Worm (Caenorhabditis elegans) whole organism, young adult: ENCODE results near the gene srx-125.

ENCODE experiments used
- B0261.1 ChIP-seq: sonication (generic microtip); optimal IDR thresholded peaks from 2 replicates; lab custom pipeline; 2016; ENCODE audit warnings: mild to moderate bottlenecking, missing genetic modification characterization, moderate library complexity, missing compliant biosample characterization
- B0336.3 ChIP-seq: fragments of 200-800 bp; sonication (Bioruptor generic); IDR thresholded peaks from 2 replicates; pipeline ENCODE4 v1.3.6; 2022; ENCODE audit warnings: missing genetic modification characterization, missing compliant biosample characterization
- C17E4.6 ChIP-seq: fragments of 200-800 bp; sonication (Bioruptor generic); IDR thresholded peaks from 2 replicates; pipeline ENCODE4 v1.3.6; 2022; ENCODE audit warnings: missing genetic modification reagents, missing genetic modification characterization, missing compliant biosample characterization
- D2030.7 ChIP-seq: fragments of 200-800 bp; sonication (Bioruptor generic); IDR thresholded peaks from 2 replicates; pipeline ENCODE4 v1.3.6; 2022; ENCODE audit warnings: missing genetic modification reagents, missing genetic modification characterization, missing compliant biosample characterization
- F22D6.2 ChIP-seq: sonication (generic microtip); optimal IDR thresholded peaks from 2 replicates; lab custom pipeline; 2016; ENCODE audit warnings: mild to moderate bottlenecking, missing genetic modification characterization, missing compliant biosample characterization
- T07F8.4 ChIP-seq: sonication (generic microtip); optimal IDR thresholded peaks from 2 replicates; lab custom pipeline; 2016; ENCODE audit warnings: mild to moderate bottlenecking, missing genetic modification characterization, moderate library complexity, missing compliant biosample characterization
- T26A5.8 ChIP-seq: sonication (generic microtip); optimal IDR thresholded peaks from 2 replicates; lab custom pipeline; 2016; ENCODE audit warnings: missing genetic modification characterization, missing compliant biosample characterization
- Y56A3A.18 ChIP-seq: fragments of 200-800 bp; sonication (Bioruptor generic); IDR thresholded peaks from 2 replicates; pipeline ENCODE4 v1.3.6; 2022; ENCODE audit warnings: missing genetic modification reagents, missing genetic modification characterization, missing compliant biosample characterization
- ZK185.1 ChIP-seq: sonication (generic microtip); optimal IDR thresholded peaks from 2 replicates; lab custom pipeline; 2016; ENCODE audit warnings: mild to moderate bottlenecking, missing genetic modification characterization, missing compliant biosample characterization; ENCODE audit not compliant: poor library complexity, severe bottlenecking
- ama-1 ChIP-seq, 3 experiments: fragments of 150-350 bp in 1 of 3; sonication (generic microtip) in 2 of 3; optimal IDR thresholded peaks; 2 replicates each; lab custom pipeline; 2014 to 2018; ENCODE audit warnings: missing biosample characterization in 2 of 3, missing genetic modification characterization in 2 of 3, missing genetic modification reagents in 2 of 3
- aptf-3 ChIP-seq: fragments of 200-800 bp; sonication (Bioruptor generic); IDR thresholded peaks from 2 replicates; pipeline ENCODE4 v1.3.6; 2022; ENCODE audit warnings: missing genetic modification characterization, missing compliant biosample characterization
- athp-1 ChIP-seq: sonication (generic microtip); optimal IDR thresholded peaks from 2 replicates; lab custom pipeline; 2017; ENCODE audit warnings: mild to moderate bottlenecking, missing genetic modification characterization, missing compliant biosample characterization
- bed-1 ChIP-seq: fragments of 200-800 bp; sonication (Bioruptor generic); IDR thresholded peaks from 2 replicates; pipeline ENCODE4 v1.3.6; 2022; ENCODE audit warnings: missing genetic modification reagents, missing genetic modification characterization, missing compliant biosample characterization
- egrh-3 ChIP-seq: fragments of 200-800 bp; sonication (Bioruptor generic); IDR thresholded peaks from 2 replicates; pipeline ENCODE4 v1.3.6; 2022; ENCODE audit warnings: missing genetic modification reagents, missing genetic modification characterization, missing compliant biosample characterization
- ekl-4 ChIP-seq: fragments of 200-800 bp; sonication (Bioruptor generic); IDR thresholded peaks from 2 replicates; pipeline ENCODE4 v1.3.6; 2022; ENCODE audit warnings: missing genetic modification reagents, missing genetic modification characterization, missing compliant biosample characterization
- ets-4 ChIP-seq: fragments of 200-800 bp; sonication (Bioruptor generic); optimal IDR thresholded peaks from 2 replicates; lab custom pipeline; 2018; ENCODE audit warnings: mild to moderate bottlenecking, missing genetic modification characterization, missing compliant biosample characterization
- hlh-26 ChIP-seq: fragments of 200-800 bp; sonication (Bioruptor generic); conservative IDR thresholded peaks from 2 replicates; pipeline ENCODE4 v1.3.6; 2022; ENCODE audit warnings: missing genetic modification reagents, missing genetic modification characterization, missing compliant biosample characterization
- hmg-20 ChIP-seq: fragments of 200-800 bp; sonication (Bioruptor generic); IDR thresholded peaks from 2 replicates; pipeline ENCODE4 v1.3.6; 2022; ENCODE audit warnings: missing genetic modification reagents, missing genetic modification characterization, missing compliant biosample characterization
- let-526 ChIP-seq: fragments of 200-800 bp; sonication (Bioruptor generic); IDR thresholded peaks from 2 replicates; pipeline ENCODE4 v1.3.6; 2022; ENCODE audit warnings: missing genetic modification reagents, missing genetic modification characterization, missing compliant biosample characterization
- madf-3 ChIP-seq: fragments of 200-800 bp; sonication (Bioruptor generic); IDR thresholded peaks from 2 replicates; pipeline ENCODE4 v1.3.6; 2022; ENCODE audit warnings: missing genetic modification reagents, missing genetic modification characterization, missing compliant biosample characterization
- mes-4 ChIP-seq: sonication (generic microtip); optimal IDR thresholded peaks from 2 replicates; lab custom pipeline; 2016; ENCODE audit warnings: missing genotype, missing genetic modification characterization, missing compliant biosample characterization
- nfya-2 ChIP-seq: fragments of 200-800 bp; sonication (Bioruptor generic); IDR thresholded peaks from 2 replicates; pipeline ENCODE4 v1.3.6; 2022; ENCODE audit warnings: missing genetic modification reagents, missing genetic modification characterization, missing compliant biosample characterization
- nfyb-1 ChIP-seq: fragments of 200-800 bp; sonication (Bioruptor generic); IDR thresholded peaks from 2 replicates; pipeline ENCODE4 v1.3.6; 2022; ENCODE audit warnings: missing genetic modification reagents, missing genetic modification characterization, missing compliant biosample characterization
- nhr-80 ChIP-seq: sonication (generic microtip); optimal IDR thresholded peaks from 2 replicates; lab custom pipeline; 2016; ENCODE audit warnings: missing genetic modification characterization, missing compliant biosample characterization
- pbrm-1 ChIP-seq: fragments of 200-800 bp; sonication (Bioruptor generic); IDR thresholded peaks from 2 replicates; pipeline ENCODE4 v1.3.6; 2022; ENCODE audit warnings: missing genetic modification reagents, missing genetic modification characterization, missing compliant biosample characterization
- pha-4 ChIP-seq: fragments of 150-350 bp; sonication (generic microtip); optimal IDR thresholded peaks from 2 replicates; lab custom pipeline; 2014; ENCODE audit warnings: missing biosample characterization, missing genetic modification reagents, missing genetic modification characterization
- snpc-1.1 ChIP-seq: sonication (generic microtip); optimal IDR thresholded peaks from 2 replicates; lab custom pipeline; 2017; ENCODE audit warnings: missing genetic modification characterization, mild to moderate bottlenecking, missing compliant biosample characterization, antibody characterized with exemption, moderate library complexity, missing genotype, missing genetic modification reagents; ENCODE audit not compliant: insufficient read depth
- snpc-3.4 ChIP-seq: sonication (generic microtip); optimal IDR thresholded peaks from 2 replicates; lab custom pipeline; 2017; ENCODE audit warnings: missing genetic modification characterization, mild to moderate bottlenecking, missing compliant biosample characterization, antibody characterized with exemption, moderate library complexity, missing genotype, missing genetic modification reagents
- somi-1 ChIP-seq: fragments of 200-800 bp; sonication (Bioruptor generic); optimal IDR thresholded peaks from 2 replicates; lab custom pipeline; 2018; ENCODE audit warnings: mild to moderate bottlenecking, missing genetic modification characterization, missing compliant biosample characterization
- sptf-2 ChIP-seq: fragments of 200-800 bp; sonication (Bioruptor generic); optimal IDR thresholded peaks from 2 replicates; lab custom pipeline; 2018; ENCODE audit warnings: mild to moderate bottlenecking, missing genetic modification characterization, missing compliant biosample characterization
- tbx-9 ChIP-seq: sonication (generic microtip); optimal IDR thresholded peaks from 2 replicates; lab custom pipeline; 2016; ENCODE audit warnings: borderline replicate concordance, missing genetic modification characterization, inconsistent platforms, missing compliant biosample characterization
- zfh-2 ChIP-seq: fragments of 200-800 bp; sonication (Bioruptor generic); conservative IDR thresholded peaks from 2 replicates; pipeline ENCODE4 v1.3.6; 2022; ENCODE audit warnings: missing genetic modification reagents, missing genetic modification characterization, missing compliant biosample characterization
- zim-3 ChIP-seq: sonication (generic microtip); optimal IDR thresholded peaks from 2 replicates; lab custom pipeline; 2017; ENCODE audit warnings: mild to moderate bottlenecking, missing genetic modification characterization, moderate library complexity, missing compliant biosample characterization
- ztf-25 ChIP-seq: fragments of 200-800 bp; sonication (Bioruptor generic); IDR thresholded peaks from 2 replicates; pipeline ENCODE4 v1.3.6; 2022; ENCODE audit warnings: missing genetic modification reagents, missing genetic modification characterization, missing compliant biosample characterization
- ztf-28 ChIP-seq: fragments of 200-800 bp; sonication (Bioruptor generic); IDR thresholded peaks from 2 replicates; pipeline ENCODE4 v1.3.6; 2022; ENCODE audit warnings: missing genetic modification reagents, missing genetic modification characterization, missing compliant biosample characterization

srx-125 gene

ce11 chrV:13411225-13411991 is 44.3 kb downstream of the srx-125 start:
- no peak for TF ChIP-seq nhr-80 (tag; lab: Kevin White, UChicago)
- peak; percentile 87 for TF ChIP-seq egrh-3
- peak; percentile 91 for TF ChIP-seq zfh-2 (GFP tag; lab: Robert Waterston, UW)

- TF ChIP-seq snpc-3.4 (tag; lab: Kevin White, UChicago) (no peak), ekl-4 (no peak), bed-1 (GFP tag; lab: Robert Waterston, UW) (no peak), B0261.1 (tag; lab: Kevin White, UChicago) (no peak), Y56A3A.18 (no peak), ZK185.1 (tag; lab: Kevin White, UChicago) (no peak), C17E4.6 (no peak)
Observed at ce11 chrV:13411992-13412298, 44.8 kb downstream of the srx-125 start.

ce11 chrV:13413301-13413700 is 46.2 kb downstream of the srx-125 start:
- TF ChIP-seq hmg-20, result no peak
- TF ChIP-seq let-526 (GFP tag; lab: Robert Waterston, UW), result no peak
- no peak for TF ChIP-seq ztf-25 (GFP tag; lab: Robert Waterston, UW)
- no peak for TF ChIP-seq athp-1 (tag; lab: Kevin White, UChicago)

DNA sequence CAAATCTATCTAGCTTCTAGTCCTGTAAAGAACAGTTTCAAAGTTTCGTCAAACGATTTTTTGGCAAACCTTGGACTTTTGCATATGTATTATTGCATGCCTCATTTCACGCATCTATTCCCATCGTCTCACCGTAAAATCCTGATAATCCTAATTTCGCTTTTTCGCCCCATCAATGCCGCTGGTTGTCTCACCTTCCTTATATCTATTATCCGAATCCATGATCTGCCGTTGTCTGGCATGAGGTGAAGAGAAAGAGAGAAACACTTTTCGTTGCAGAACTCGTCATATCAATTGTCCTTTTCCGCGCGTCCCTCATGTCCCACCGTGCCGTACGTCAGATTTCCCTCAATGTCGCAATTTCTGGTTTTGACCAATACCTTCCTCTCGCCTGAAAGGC is 47.5 kb downstream of the srx-125 start, which contains the start of gene cut-2:
cut-2 (plus strand) TSS at position 365 of the 400 bp plus-strand sequence.
- TF ChIP-seq F22D6.2 (tag; lab: Kevin White, UChicago), result no peak
- TF ChIP-seq somi-1, result no peak
- TF ChIP-seq zfh-2 (GFP tag; lab: Robert Waterston, UW), result no peak
- TF ChIP-seq madf-3 (GFP tag; lab: Robert Waterston, UW), result no peak
- TF ChIP-seq egrh-3, result no peak
- no peak for TF ChIP-seq pha-4 (tag; lab: Kevin White, UChicago)
- TF ChIP-seq T07F8.4 (tag; lab: Kevin White, UChicago), result no peak
- no peak for TF ChIP-seq nfya-2
- no peak for TF ChIP-seq ets-4 (GFP tag; lab: Kevin White, UChicago)
- TF ChIP-seq ama-1 (optimal IDR thresholded peaks at IDR 0.05; lab: Kevin White, UChicago), result no peak
- TF ChIP-seq ama-1 (GFP tag; optimal IDR thresholded peaks at IDR 0.05; lab: Kevin White, UChicago), result no peak
- no peak for TF ChIP-seq B0336.3
- TF ChIP-seq snpc-1.1 (tag; lab: Kevin White, UChicago), result no peak
- TF ChIP-seq sptf-2 (GFP tag; lab: Kevin White, UChicago), result no peak

- TF ChIP-seq B0336.3 (no peak), hlh-26 (GFP tag; lab: Robert Waterston, UW) (0 out of 2 replicates have a peak, but pooled peaks have one; percentile 42), pha-4 (tag; lab: Kevin White, UChicago) (no peak), mes-4 (tag; lab: Kevin White, UChicago) (peak; percentile 53), T26A5.8 (no peak), somi-1 (peak; percentile 38), pbrm-1 (no peak), D2030.7 (GFP tag; lab: Robert Waterston, UW) (no peak), egrh-3 (peak; percentile 98), tbx-9 (tag; lab: Kevin White, UChicago) (no peak), zim-3 (tag; lab: Kevin White, UChicago) (peak; percentile 30), aptf-3 (GFP tag; lab: Robert Waterston, UW) (0 out of 2 replicates have a peak, but pooled peaks have one; percentile 45), nfyb-1 (0 out of 2 replicates have a peak, but pooled peaks have one; percentile 48), ztf-28 (GFP tag; lab: Robert Waterston, UW) (0 out of 2 replicates have a peak, but pooled peaks have one; percentile 26), snpc-1.1 (tag; lab: Kevin White, UChicago) (no peak)
Observed at ce11 chrV:13415462-13415861, 48.3 kb downstream of the srx-125 start.
